Fruit fly (Drosophila melanogaster) whole organism, embryonic: ENCODE results near the gene Argp.

Experiments
- Adf1 ChIP-seq: fragments of 200-800 bp; sonication (Bioruptor generic); IDR thresholded peaks from 2 replicates; pipeline ENCODE4 v1.3.6; 2022; ENCODE audit warnings: missing biosample characterization, missing genetic modification characterization
- Antp ChIP-seq: fragments of 200-800 bp; sonication (Bioruptor generic); optimal IDR thresholded peaks from 3 replicates; lab custom pipeline; 2016; ENCODE audit warnings: missing biosample characterization, missing genetic modification characterization
- Awh ChIP-seq: fragments of 200-800 bp; sonication (Bioruptor generic); IDR thresholded peaks from 2 replicates; pipeline ENCODE4, ENCODE4 v1.3.6; 2022; ENCODE audit warnings: missing biosample characterization, missing genetic modification characterization
- CG10209 ChIP-seq: fragments of 200-800 bp; sonication (Bioruptor generic); optimal IDR thresholded peaks from 3 replicates; lab custom pipeline; 2017; ENCODE audit warnings: missing biosample characterization, mild to moderate bottlenecking, missing genetic modification characterization, missing genetic modification reagents
- CG10267 ChIP-seq: fragments of 200-800 bp; sonication (Bioruptor generic); optimal IDR thresholded peaks from 2 replicates; lab custom pipeline; 2018; ENCODE audit warnings: missing biosample characterization, mild to moderate bottlenecking, missing genetic modification characterization, moderate library complexity
- CG11247 ChIP-seq: fragments of 200-800 bp; sonication (Bioruptor generic); IDR thresholded peaks from 2 replicates; pipeline ENCODE4 v1.3.6; 2022; ENCODE audit warnings: missing biosample characterization, missing genetic modification characterization
- CG11398 ChIP-seq: fragments of 200-800 bp; sonication (Bioruptor generic); optimal IDR thresholded peaks from 2 replicates; lab custom pipeline; 2016; ENCODE audit warnings: missing biosample characterization, missing genetic modification characterization
- CG11504 ChIP-seq: fragments of 200-800 bp; sonication (Bioruptor generic); optimal IDR thresholded peaks from 3 replicates; lab custom pipeline; 2019; ENCODE audit warnings: missing biosample characterization, mild to moderate bottlenecking, missing genetic modification characterization, moderate library complexity
- CG13296 ChIP-seq: fragments of 200-800 bp; sonication (Bioruptor generic); optimal IDR thresholded peaks from 3 replicates; lab custom pipeline; 2018; ENCODE audit warnings: missing biosample characterization, mild to moderate bottlenecking, missing genetic modification characterization
- CG14014 ChIP-seq: fragments of 200-800 bp; sonication (Bioruptor generic); IDR thresholded peaks from 2 replicates; pipeline ENCODE4 v1.3.6; 2022; ENCODE audit warnings: missing biosample characterization, missing genetic modification characterization
- CG14667 ChIP-seq: fragments of 200-800 bp; sonication (Bioruptor generic); IDR thresholded peaks from 2 replicates; pipeline ENCODE4 v1.3.6; 2022; ENCODE audit warnings: missing biosample characterization, missing genetic modification characterization
- CG15479 ChIP-seq: fragments of 200-800 bp; sonication (Bioruptor generic); optimal IDR thresholded peaks from 3 replicates; lab custom pipeline; 2019; ENCODE audit warnings: missing biosample characterization, mild to moderate bottlenecking, missing genetic modification characterization, moderate library complexity
- CG15601 ChIP-seq: fragments of 200-800 bp; sonication (Bioruptor generic); optimal IDR thresholded peaks from 3 replicates; lab custom pipeline; 2019; ENCODE audit warnings: missing biosample characterization, mild to moderate bottlenecking, missing genetic modification characterization, moderate library complexity
- CG16863 ChIP-seq: fragments of 200-800 bp; sonication (Bioruptor generic); optimal IDR thresholded peaks from 3 replicates; lab custom pipeline; 2016; ENCODE audit warnings: missing biosample characterization, missing genetic modification characterization
- CG17361 ChIP-seq: fragments of 200-800 bp; sonication (Bioruptor generic); IDR thresholded peaks from 3 replicates; pipeline ENCODE4 v1.3.6; 2022; ENCODE audit warnings: missing biosample characterization, missing genetic modification characterization
- CG18599 ChIP-seq: fragments of 200-800 bp; sonication (Bioruptor generic); optimal IDR thresholded peaks from 3 replicates; lab custom pipeline; 2017; ENCODE audit warnings: missing biosample characterization, missing genetic modification characterization, mild to moderate bottlenecking, moderate library complexity, missing genetic modification reagents
- CG2199 ChIP-seq: fragments of 200-800 bp; sonication (Bioruptor generic); IDR thresholded peaks from 3 replicates; pipeline ENCODE4 v1.3.6; 2022; ENCODE audit warnings: missing biosample characterization, missing genetic modification characterization
- CG31365 ChIP-seq: fragments of 200-800 bp; sonication (Bioruptor generic); optimal IDR thresholded peaks from 2 replicates; lab custom pipeline; 2018; ENCODE audit warnings: missing biosample characterization, mild to moderate bottlenecking, missing genetic modification characterization
- CG4854 ChIP-seq: fragments of 200-800 bp; sonication (Bioruptor generic); optimal IDR thresholded peaks from 2 replicates; lab custom pipeline; 2016; ENCODE audit warnings: missing biosample characterization, missing genetic modification characterization, inconsistent platforms
- CG6791 ChIP-seq: fragments of 200-800 bp; sonication (Bioruptor generic); IDR thresholded peaks from 3 replicates; pipeline ENCODE4 v1.3.6; 2022; ENCODE audit warnings: missing biosample characterization, missing genetic modification characterization; ENCODE audit not compliant: partially characterized antibody
- CG7357 ChIP-seq: fragments of 200-800 bp; sonication (Bioruptor generic); IDR thresholded peaks from 3 replicates; pipeline ENCODE4 v1.3.6; 2022; ENCODE audit warnings: missing biosample characterization, missing genetic modification characterization
- CG7372 ChIP-seq: fragments of 200-800 bp; sonication (Bioruptor generic); IDR thresholded peaks from 2 replicates; pipeline ENCODE4 v1.3.6; 2022; ENCODE audit warnings: missing biosample characterization, missing genetic modification characterization
- CG8924 ChIP-seq: fragments of 200-800 bp; optimal IDR thresholded peaks from 3 replicates; lab custom pipeline; 2019; ENCODE audit warnings: missing biosample characterization, mild to moderate bottlenecking, missing genetic modification characterization, moderate library complexity
- CG8944 ChIP-seq: fragments of 200-800 bp; sonication (Bioruptor generic); optimal IDR thresholded peaks from 3 replicates; lab custom pipeline; 2016; ENCODE audit warnings: missing biosample characterization, missing genetic modification characterization
- CG9932 ChIP-seq: fragments of 200-800 bp; sonication (Bioruptor generic); IDR thresholded peaks from 2 replicates; pipeline ENCODE4 v1.3.6; 2022; ENCODE audit warnings: missing biosample characterization, missing genetic modification characterization
- H15 ChIP-seq: fragments of 200-800 bp; sonication (Bioruptor generic); IDR thresholded peaks from 3 replicates; pipeline ENCODE4 v1.3.6; 2022; ENCODE audit warnings: missing biosample characterization, missing genetic modification characterization
- HmgD ChIP-seq: fragments of 200-800 bp; sonication (Bioruptor generic); optimal IDR thresholded peaks from 3 replicates; lab custom pipeline; 2016; ENCODE audit warnings: missing biosample characterization, missing genetic modification characterization
- Hmr ChIP-seq: fragments of 200-800 bp; sonication (Bioruptor generic); optimal IDR thresholded peaks from 3 replicates; lab custom pipeline; 2017; ENCODE audit warnings: mild to moderate bottlenecking, missing biosample characterization, missing genetic modification reagents, missing genetic modification characterization
- Hmx ChIP-seq: fragments of 200-800 bp; sonication (Bioruptor generic); optimal IDR thresholded peaks from 2 replicates; lab custom pipeline; 2016; ENCODE audit warnings: missing biosample characterization, missing genetic modification characterization
- Hr3 ChIP-seq: fragments of 200-800 bp; sonication (Bioruptor generic); optimal IDR thresholded peaks from 3 replicates; lab custom pipeline; 2016; ENCODE audit warnings: missing biosample characterization, missing genetic modification characterization
- NfI ChIP-seq: fragments of 200-800 bp; sonication (Bioruptor generic); optimal IDR thresholded peaks from 3 replicates; lab custom pipeline; 2018; ENCODE audit warnings: missing biosample characterization, mild to moderate bottlenecking, missing genetic modification characterization, moderate library complexity
- PHDP ChIP-seq: fragments of 200-800 bp; sonication (Bioruptor generic); optimal IDR thresholded peaks from 3 replicates; lab custom pipeline; 2018; ENCODE audit warnings: missing biosample characterization, mild to moderate bottlenecking, missing genetic modification characterization, moderate library complexity
- Xrp1 ChIP-seq: fragments of 200-800 bp; sonication (Bioruptor generic); IDR thresholded peaks from 2 replicates; pipeline ENCODE4 v1.3.6; 2022; ENCODE audit warnings: missing biosample characterization, missing genetic modification characterization
- bigmax ChIP-seq: fragments of 200-800 bp; sonication (Bioruptor generic); optimal IDR thresholded peaks from 2 replicates; lab custom pipeline; 2018; ENCODE audit warnings: missing biosample characterization, mild to moderate bottlenecking, missing genetic modification characterization
- dpn ChIP-seq, 2 experiments: fragments of 200-800 bp; sonication (Bioruptor generic); optimal IDR thresholded peaks; 3 replicates each; lab custom pipeline; 2016; ENCODE audit warnings: missing biosample characterization in 2 of 2, missing genetic modification characterization in 2 of 2
- fd3F ChIP-seq: fragments of 200-800 bp; sonication (Bioruptor generic); optimal IDR thresholded peaks from 2 replicates; lab custom pipeline; 2018; ENCODE audit warnings: missing biosample characterization, mild to moderate bottlenecking, missing genetic modification characterization, moderate library complexity
- insv ChIP-seq, 2 experiments: fragments of 200-800 bp; sonication (Bioruptor generic); optimal IDR thresholded peaks; 3 replicates each; lab custom pipeline; 2016 to 2018; ENCODE audit warnings: missing biosample characterization in 2 of 2, missing genetic modification characterization in 2 of 2
- inv ChIP-seq: fragments of 200-800 bp; sonication (Bioruptor generic); IDR thresholded peaks from 2 replicates; pipeline ENCODE4 v1.3.6; 2022; ENCODE audit warnings: missing biosample characterization, missing genetic modification characterization; ENCODE audit not compliant: partially characterized antibody
- kah ChIP-seq: fragments of 200-800 bp; sonication (Bioruptor generic); optimal IDR thresholded peaks from 2 replicates; lab custom pipeline; 2018; ENCODE audit warnings: missing biosample characterization, mild to moderate bottlenecking, missing genetic modification characterization
- pnt ChIP-seq: fragments of 200-800 bp; sonication (Bioruptor generic); optimal IDR thresholded peaks from 3 replicates; lab custom pipeline; 2016; ENCODE audit warnings: missing biosample characterization, missing genetic modification characterization
- prd ChIP-seq, 3 experiments: fragments of >200 bp in 2 of 3; fragments of 200-800 bp in 1 of 3; sonication (Bioruptor generic) in 1 of 3; optimal IDR thresholded peaks in 2 of 3; IDR thresholded peaks in 1 of 3; 2 replicates in 2 of 3; 3 replicates in 1 of 3; pipeline versions ENCODE4 v1.3.6 to Lab custom; 2017 to 2022; ENCODE audit warnings: missing biosample characterization in 1 of 3, missing genetic modification characterization in 1 of 3
- slp2 ChIP-seq: fragments of 200-800 bp; sonication (Bioruptor generic); optimal IDR thresholded peaks from 2 replicates; lab custom pipeline; 2016; ENCODE audit warnings: missing biosample characterization, missing genetic modification characterization
- sna ChIP-seq: fragments of 200-800 bp; sonication (Bioruptor generic); IDR thresholded peaks from 2 replicates; pipeline ENCODE4 v1.3.6; 2022; ENCODE audit warnings: missing biosample characterization, missing genetic modification characterization; ENCODE audit not compliant: partially characterized antibody
- tgo ChIP-seq: fragments of 200-800 bp; sonication (Bioruptor generic); IDR thresholded peaks from 3 replicates; pipeline ENCODE4 v1.3.6; 2022; ENCODE audit warnings: missing biosample characterization, missing genetic modification characterization
- tll ChIP-seq, 2 experiments: fragments of 200-800 bp in 1 of 2; fragments of >200 bp in 1 of 2; sonication (Bioruptor generic) in 1 of 2; optimal IDR thresholded peaks; 2 replicates each; lab custom pipeline; 2017 to 2019; ENCODE audit warnings: missing biosample characterization in 2 of 2, missing genetic modification characterization in 2 of 2, mild to moderate bottlenecking in 1 of 2, moderate library complexity in 1 of 2
- trh ChIP-seq: fragments of 200-800 bp; sonication (Bioruptor generic); optimal IDR thresholded peaks from 2 replicates; lab custom pipeline; 2016; ENCODE audit warnings: missing biosample characterization, missing genetic modification characterization
- ttk ChIP-seq: fragments of 200-800 bp; sonication (Bioruptor generic); IDR thresholded peaks from 2 replicates; pipeline ENCODE4 v2.1.2; 2022; ENCODE audit warnings: missing biosample characterization, missing genetic modification characterization

Argp gene

DNA sequence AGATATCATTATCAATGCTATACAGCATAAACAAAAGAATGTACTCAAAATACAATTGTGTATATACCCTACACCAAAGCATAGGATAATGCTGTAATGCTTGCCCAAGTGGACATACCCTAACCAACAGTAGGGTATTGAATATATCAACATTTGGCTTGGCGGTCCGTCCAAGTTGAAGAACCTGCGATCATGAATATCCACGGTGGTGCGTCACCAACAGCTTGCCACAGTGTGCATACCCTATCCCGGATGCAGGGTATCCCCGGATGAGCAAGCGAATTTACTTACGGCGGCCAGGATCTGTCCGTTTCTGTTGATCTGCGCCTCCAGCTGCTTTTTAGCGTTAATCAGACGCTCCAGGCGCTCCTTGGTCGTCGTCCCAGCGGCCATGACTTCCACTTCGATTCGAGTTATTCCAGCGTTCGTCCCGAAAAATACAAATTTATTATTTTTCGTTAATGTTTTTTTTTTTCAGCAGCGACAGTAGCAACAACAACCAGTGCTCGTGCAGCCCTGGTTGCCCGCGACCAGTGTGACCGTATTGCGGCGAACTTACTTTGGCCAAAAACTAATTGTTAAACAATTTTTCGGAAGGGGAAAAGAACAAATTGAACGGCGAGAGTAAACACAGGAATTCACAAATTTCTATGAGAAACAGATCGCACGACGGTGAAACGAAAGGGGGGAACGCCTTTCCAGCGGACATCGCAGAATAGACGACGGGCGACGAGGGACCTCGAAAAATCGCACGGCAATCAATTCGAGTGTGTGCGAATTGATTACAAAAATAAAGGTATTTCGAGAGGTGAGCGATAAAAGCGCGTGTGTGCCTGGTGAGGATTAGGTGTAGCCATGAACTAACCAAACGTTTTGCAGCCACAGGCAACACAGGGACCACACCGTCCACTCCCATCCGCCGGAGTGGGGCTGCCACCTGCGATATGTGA is 33.3 kb downstream of the Argp start, which contains the start of the genes Lkb1 and CG9588 (continued):
- TF ChIP-seq tgo (GFP tag; lab: Robert Waterston, UW) = peak; percentile 76
- TF ChIP-seq Hmr (GFP tag; lab: Kevin White, UChicago) = peak; percentile 23
- no peak for TF ChIP-seq Adf1 (GFP tag; lab: Robert Waterston, UW)
- TF ChIP-seq Xrp1 = peak; percentile 84
- TF ChIP-seq CG15479 (GFP tag; lab: Kevin White, UChicago) = no peak
- TF ChIP-seq slp2 (GFP tag; lab: Kevin White, UChicago) = peak; percentile 35
- peak; percentile 60 for TF ChIP-seq Antp (GFP tag; lab: Kevin White, UChicago)
- peak; percentile 83 for TF ChIP-seq ttk (GFP tag; lab: Robert Waterston, UW)
- peak; percentile 64; the same call in 1 of the 2 replicates for TF ChIP-seq CG11247
- TF ChIP-seq trh (GFP tag; lab: Kevin White, UChicago) = peak; percentile 56
- TF ChIP-seq PHDP (tag; lab: Kevin White, UChicago) = no peak
- TF ChIP-seq CG16863 (GFP tag; lab: Kevin White, UChicago) = peak; percentile 62
- no peak for TF ChIP-seq kah (GFP tag; lab: Kevin White, UChicago)
- TF ChIP-seq CG15601 (tag; lab: Kevin White, UChicago) = no peak
- TF ChIP-seq CG10267 (tag; lab: Kevin White, UChicago) = peak; percentile 28
- TF ChIP-seq CG13296 (GFP tag; lab: Kevin White, UChicago) = no peak
- no peak for TF ChIP-seq Hr3 (GFP tag; lab: Kevin White, UChicago)
- TF ChIP-seq CG8924 (tag; lab: Kevin White, UChicago) = peak; percentile 61
- peak; percentile 36 for TF ChIP-seq fd3F (GFP tag; lab: Kevin White, UChicago)
- peak; percentile 17 for TF ChIP-seq CG11504
- peak; percentile 33; the same call in 1 of the 3 replicates for TF ChIP-seq CG17361 (GFP tag; lab: Robert Waterston, UW)
- peak; percentile 81 for TF ChIP-seq CG14667 (GFP tag; lab: Robert Waterston, UW)
- TF ChIP-seq CG7372 (GFP tag; lab: Robert Waterston, UW) = peak; percentile 66
- TF ChIP-seq CG2199 (GFP tag; lab: Robert Waterston, UW) = no peak
- TF ChIP-seq CG8944 (GFP tag; lab: Kevin White, UChicago) = peak; percentile 4
- TF ChIP-seq H15 = peak; percentile 70
- no peak for TF ChIP-seq HmgD (GFP tag; lab: Kevin White, UChicago)
- no peak for TF ChIP-seq CG31365
- TF ChIP-seq prd (optimal IDR thresholded peaks at IDR 0.05; lab: Kevin White, UChicago) = no peak
- TF ChIP-seq prd (GFP tag; IDR thresholded peaks at IDR 0.05; lab: Robert Waterston, UW) = peak; percentile 89
- TF ChIP-seq pnt (GFP tag; lab: Kevin White, UChicago) = peak; percentile 42
- TF ChIP-seq CG9932 (GFP tag; lab: Robert Waterston, UW) = peak; percentile 73
- peak; percentile 38 for TF ChIP-seq NfI (GFP tag; lab: Kevin White, UChicago)
- peak; percentile 53 for TF ChIP-seq CG18599 (GFP tag; lab: Kevin White, UChicago)
- no peak for TF ChIP-seq sna (GFP tag; lab: Robert Waterston, UW)
- TF ChIP-seq insv (GFP tag; optimal IDR thresholded peaks at IDR 0.05; lab: Kevin White, UChicago) = no peak
- no peak for TF ChIP-seq CG11398 (GFP tag; lab: Kevin White, UChicago)
- TF ChIP-seq CG14014 = peak; percentile 72
- no peak for TF ChIP-seq inv (GFP tag; lab: Robert Waterston, UW)
- TF ChIP-seq CG7357 (GFP tag; lab: Robert Waterston, UW) = peak; percentile 72; the same call in 1 of the 3 replicates
- TF ChIP-seq tll (GFP tag; optimal IDR thresholded peaks at IDR 0.05; lab: Kevin White, UChicago) = no peak
- TF ChIP-seq Hmx (GFP tag; lab: Kevin White, UChicago) = no peak
- TF ChIP-seq CG10209 (GFP tag; lab: Kevin White, UChicago) = peak; percentile 43
- TF ChIP-seq Awh = peak; percentile 85
- TF ChIP-seq bigmax (GFP tag; lab: Kevin White, UChicago) = no peak
- TF ChIP-seq dpn (GFP tag; optimal IDR thresholded peaks at IDR 0.05; lab: Kevin White, UChicago) = peak; percentile 41 to 60
- no peak for TF ChIP-seq CG4854 (GFP tag; lab: Kevin White, UChicago)
- peak; percentile 52; the same call in 2 of the 3 replicates for TF ChIP-seq CG6791 (GFP tag; lab: Robert Waterston, UW)
